Fruit fly (Drosophila melanogaster): Measurements from ENCODE around the gene Trmt61.
A peak's percentile ranks its signal among the peaks of the same experiment; 100 is the strongest.

dm6 chr3R:26081380-26081991 is 22.2 kb downstream of the Trmt61 start:
- TF ChIP-seq hbn (GFP tag; IDR thresholded peaks at IDR 0.05; ENCODE audit: partially characterized antibody) (no peak), ttk (GFP tag; IDR thresholded peaks at IDR 0.05) (peak; percentile 61; the same call in 1 of the 2 replicates), zen2 (GFP tag; IDR thresholded peaks at IDR 0.05; ENCODE audit: partially characterized antibody) (no peak), Rx (GFP tag; IDR thresholded peaks at IDR 0.05) (peak; percentile 48), Dll (GFP tag; IDR thresholded peaks at IDR 0.05; ENCODE audit: partially characterized antibody) (no peak), CG10462 (GFP tag; optimal IDR thresholded peaks at IDR 0.05) (no peak), fru (optimal IDR thresholded peaks at IDR 0.05) (no peak), MTF-1 (GFP tag; optimal IDR thresholded peaks at IDR 0.05; ENCODE audit: borderline replicate concordance) (no peak), ac (GFP tag; optimal IDR thresholded peaks at IDR 0.05) (no peak), CG11723 (GFP tag; optimal IDR thresholded peaks at IDR 0.05) (no peak), ara (GFP tag; IDR thresholded peaks at IDR 0.05) (peak; percentile 69)
